Worm (Caenorhabditis elegans) whole organism, young adult: ENCODE measurements around the gene rab-14.
A peak's percentile ranks its signal among the peaks of the same experiment; 100 is the strongest.

ENCODE experiments used
- B0261.1 ChIP-seq: sonication (generic microtip); optimal IDR thresholded peaks from 2 replicates; lab custom pipeline; 2016; ENCODE audit warnings: mild to moderate bottlenecking, missing genetic modification characterization, moderate library complexity, missing compliant biosample characterization
- D2030.7 ChIP-seq: fragments of 200-800 bp; sonication (Bioruptor generic); IDR thresholded peaks from 2 replicates; pipeline ENCODE4 v1.3.6; 2022; ENCODE audit warnings: missing genetic modification reagents, missing genetic modification characterization, missing compliant biosample characterization
- F22D6.2 ChIP-seq: sonication (generic microtip); optimal IDR thresholded peaks from 2 replicates; lab custom pipeline; 2016; ENCODE audit warnings: mild to moderate bottlenecking, missing genetic modification characterization, missing compliant biosample characterization
- F23B12.7 ChIP-seq: sonication (generic microtip); optimal IDR thresholded peaks from 2 replicates; lab custom pipeline; 2017; ENCODE audit warnings: missing genetic modification characterization, mild to moderate bottlenecking, missing compliant biosample characterization, antibody characterized with exemption, moderate library complexity; ENCODE audit not compliant: insufficient read depth
- F39B2.1 ChIP-seq: fragments of 200-800 bp; sonication (Bioruptor generic); IDR thresholded peaks from 2 replicates; pipeline ENCODE4 v1.3.6; 2022; ENCODE audit warnings: missing genetic modification reagents, missing genetic modification characterization, missing compliant biosample characterization
- F55B11.4 ChIP-seq: sonication (generic microtip); optimal IDR thresholded peaks from 2 replicates; lab custom pipeline; 2016; ENCODE audit warnings: missing compliant biosample characterization, missing genetic modification characterization, borderline replicate concordance; ENCODE audit not compliant: insufficient read depth
- K12H6.12 ChIP-seq: fragments of 200-800 bp; sonication (Bioruptor generic); optimal IDR thresholded peaks from 2 replicates; lab custom pipeline; 2018; ENCODE audit warnings: mild to moderate bottlenecking, missing genetic modification characterization, missing compliant biosample characterization
- T07F8.4 ChIP-seq: sonication (generic microtip); optimal IDR thresholded peaks from 2 replicates; lab custom pipeline; 2016; ENCODE audit warnings: mild to moderate bottlenecking, missing genetic modification characterization, moderate library complexity, missing compliant biosample characterization
- Y67H2A.10 ChIP-seq: fragments of 200-800 bp; sonication (Bioruptor generic); conservative IDR thresholded peaks from 2 replicates; pipeline ENCODE4 v1.3.6; 2022; ENCODE audit warnings: missing genetic modification reagents, missing genetic modification characterization, missing compliant biosample characterization
- ZK185.1 ChIP-seq: sonication (generic microtip); optimal IDR thresholded peaks from 2 replicates; lab custom pipeline; 2016; ENCODE audit warnings: mild to moderate bottlenecking, missing genetic modification characterization, missing compliant biosample characterization; ENCODE audit not compliant: poor library complexity, severe bottlenecking
- aptf-2 ChIP-seq: fragments of 200-800 bp; sonication (Bioruptor generic); conservative IDR thresholded peaks from 2 replicates; pipeline ENCODE4 v1.3.6; 2022; ENCODE audit warnings: missing genetic modification reagents, missing genetic modification characterization, missing compliant biosample characterization
- attf-3 ChIP-seq: fragments of 200-800 bp; sonication (Bioruptor generic); conservative IDR thresholded peaks from 2 replicates; pipeline ENCODE4 v1.3.6; 2022; ENCODE audit warnings: missing genetic modification reagents, missing genetic modification characterization, missing compliant biosample characterization
- bed-1 ChIP-seq: fragments of 200-800 bp; sonication (Bioruptor generic); IDR thresholded peaks from 2 replicates; pipeline ENCODE4 v1.3.6; 2022; ENCODE audit warnings: missing genetic modification reagents, missing genetic modification characterization, missing compliant biosample characterization
- ccch-3 ChIP-seq: fragments of 200-800 bp; sonication (Bioruptor generic); optimal IDR thresholded peaks from 2 replicates; lab custom pipeline; 2018; ENCODE audit warnings: mild to moderate bottlenecking, missing genetic modification characterization, missing compliant biosample characterization
- die-1 ChIP-seq: sonication (generic microtip); optimal IDR thresholded peaks from 2 replicates; lab custom pipeline; 2016; ENCODE audit warnings: missing genotype, mild to moderate bottlenecking, missing genetic modification characterization, missing compliant biosample characterization
- dox-1 ChIP-seq: fragments of 200-800 bp; sonication (Bioruptor generic); IDR thresholded peaks from 2 replicates; pipeline ENCODE4 v1.3.6; 2022; ENCODE audit warnings: missing genetic modification reagents, missing genetic modification characterization, missing compliant biosample characterization
- dpff-1 ChIP-seq: sonication (generic microtip); optimal IDR thresholded peaks from 2 replicates; lab custom pipeline; 2017; ENCODE audit warnings: mild to moderate bottlenecking, missing genetic modification characterization, missing compliant biosample characterization
- fkh-3 ChIP-seq: sonication (generic microtip); optimal IDR thresholded peaks from 2 replicates; lab custom pipeline; 2016; ENCODE audit warnings: mild to moderate bottlenecking, missing genetic modification characterization, missing compliant biosample characterization
- hlh-26 ChIP-seq: fragments of 200-800 bp; sonication (Bioruptor generic); conservative IDR thresholded peaks from 2 replicates; pipeline ENCODE4 v1.3.6; 2022; ENCODE audit warnings: missing genetic modification reagents, missing genetic modification characterization, missing compliant biosample characterization
- hmg-20 ChIP-seq: fragments of 200-800 bp; sonication (Bioruptor generic); IDR thresholded peaks from 2 replicates; pipeline ENCODE4 v1.3.6; 2022; ENCODE audit warnings: missing genetic modification reagents, missing genetic modification characterization, missing compliant biosample characterization
- hsf-1 ChIP-seq: fragments of 200-800 bp; sonication (Bioruptor generic); IDR thresholded peaks from 2 replicates; pipeline ENCODE4 v1.3.6; 2022; ENCODE audit warnings: missing genetic modification reagents, missing genetic modification characterization, missing compliant biosample characterization
- let-526 ChIP-seq: fragments of 200-800 bp; sonication (Bioruptor generic); IDR thresholded peaks from 2 replicates; pipeline ENCODE4 v1.3.6; 2022; ENCODE audit warnings: missing genetic modification reagents, missing genetic modification characterization, missing compliant biosample characterization
- let-607 ChIP-seq, 2 experiments: fragments of 200-800 bp in 1 of 2; sonication (Bioruptor generic) in 1 of 2; sonication (generic microtip) in 1 of 2; optimal IDR thresholded peaks; 2 replicates each; lab custom pipeline; 2016 to 2018; ENCODE audit warnings: mild to moderate bottlenecking in 2 of 2, missing compliant biosample characterization in 2 of 2, missing genetic modification characterization in 2 of 2, moderate library complexity in 2 of 2, missing genotype in 1 of 2
- lin-26 ChIP-seq: fragments of 200-800 bp; sonication (Bioruptor generic); IDR thresholded peaks from 2 replicates; pipeline ENCODE4 v1.3.6; 2022; ENCODE audit warnings: missing genetic modification reagents, missing genetic modification characterization, missing compliant biosample characterization
- lin-35 ChIP-seq, 3 experiments: fragments of 150-350 bp in 2 of 3; sonication (generic microtip) in 1 of 3; optimal IDR thresholded peaks; 2 replicates each; lab custom pipeline; 2014 to 2018; ENCODE audit warnings: missing biosample characterization in 3 of 3, missing genetic modification characterization in 3 of 3, missing genetic modification reagents in 3 of 3
- lsl-1 ChIP-seq: fragments of 200-800 bp; sonication (Bioruptor generic); optimal IDR thresholded peaks from 2 replicates; lab custom pipeline; 2018; ENCODE audit warnings: mild to moderate bottlenecking, missing genetic modification characterization, moderate library complexity, missing compliant biosample characterization
- madf-3 ChIP-seq: fragments of 200-800 bp; sonication (Bioruptor generic); IDR thresholded peaks from 2 replicates; pipeline ENCODE4 v1.3.6; 2022; ENCODE audit warnings: missing genetic modification reagents, missing genetic modification characterization, missing compliant biosample characterization
- mcd-1 ChIP-seq: fragments of 200-800 bp; sonication (Bioruptor generic); IDR thresholded peaks from 2 replicates; pipeline ENCODE4 v1.3.6; 2022; ENCODE audit warnings: missing genetic modification reagents, missing genetic modification characterization, missing compliant biosample characterization
- mes-4 ChIP-seq: sonication (generic microtip); optimal IDR thresholded peaks from 2 replicates; lab custom pipeline; 2016; ENCODE audit warnings: missing genotype, missing genetic modification characterization, missing compliant biosample characterization
- nfyb-1 ChIP-seq: fragments of 200-800 bp; sonication (Bioruptor generic); IDR thresholded peaks from 2 replicates; pipeline ENCODE4 v1.3.6; 2022; ENCODE audit warnings: missing genetic modification reagents, missing genetic modification characterization, missing compliant biosample characterization
- nhr-179 ChIP-seq: sonication (generic microtip); optimal IDR thresholded peaks from 2 replicates; lab custom pipeline; 2016; ENCODE audit warnings: mild to moderate bottlenecking, missing genetic modification characterization, missing compliant biosample characterization
- nhr-80 ChIP-seq: sonication (generic microtip); optimal IDR thresholded peaks from 2 replicates; lab custom pipeline; 2016; ENCODE audit warnings: missing genetic modification characterization, missing compliant biosample characterization
- nhr-90 ChIP-seq: sonication (generic microtip); optimal IDR thresholded peaks from 2 replicates; lab custom pipeline; 2016; ENCODE audit warnings: missing genotype, mild to moderate bottlenecking, missing genetic modification characterization, missing compliant biosample characterization
- pha-4 ChIP-seq: fragments of 150-350 bp; sonication (generic microtip); optimal IDR thresholded peaks from 2 replicates; lab custom pipeline; 2014; ENCODE audit warnings: missing biosample characterization, missing genetic modification reagents, missing genetic modification characterization
- rcor-1 ChIP-seq: fragments of 200-800 bp; sonication (Bioruptor generic); IDR thresholded peaks from 2 replicates; pipeline ENCODE4 v1.3.6; 2022; ENCODE audit warnings: missing genetic modification reagents, missing genetic modification characterization, missing compliant biosample characterization
- rec-8 ChIP-seq, 2 experiments: sonication (generic microtip); optimal IDR thresholded peaks; 2 replicates each; lab custom pipeline; 2016; ENCODE audit warnings: mild to moderate bottlenecking in 2 of 2, missing genetic modification characterization in 2 of 2, missing genetic modification reagents in 2 of 2, missing genotype in 2 of 2, missing biosample characterization in 1 of 2, missing compliant biosample characterization in 1 of 2, moderate library complexity in 1 of 2
- rpc-1 ChIP-seq, 2 experiments: fragments of 150-350 bp in 1 of 2; sonication (generic microtip) in 1 of 2; optimal IDR thresholded peaks; 2 replicates each; lab custom pipeline; 2014 to 2018; ENCODE audit warnings: missing biosample characterization in 1 of 2, missing genetic modification characterization in 1 of 2, missing genetic modification reagents in 1 of 2, missing genotype in 1 of 2
- sdz-38 ChIP-seq: sonication (generic microtip); optimal IDR thresholded peaks from 2 replicates; lab custom pipeline; 2016; ENCODE audit warnings: missing genotype, missing genetic modification characterization, missing compliant biosample characterization
- snpc-3.4 ChIP-seq: sonication (generic microtip); optimal IDR thresholded peaks from 2 replicates; lab custom pipeline; 2017; ENCODE audit warnings: missing genetic modification characterization, mild to moderate bottlenecking, missing compliant biosample characterization, antibody characterized with exemption, moderate library complexity, missing genotype, missing genetic modification reagents
- snpc-4 ChIP-seq, 5 experiments: fragments of 150-350 bp in 1 of 5; sonication (generic microtip) in 4 of 5; optimal IDR thresholded peaks; 2 replicates each; lab custom pipeline; 2014 to 2018; ENCODE audit warnings: missing genetic modification characterization in 5 of 5, missing biosample characterization in 3 of 5, antibody characterized with exemption in 2 of 5, mild to moderate bottlenecking in 2 of 5, missing compliant biosample characterization in 2 of 5, missing genotype in 2 of 5, moderate library complexity in 2 of 5, missing genetic modification reagents in 1 of 5
- somi-1 ChIP-seq: fragments of 200-800 bp; sonication (Bioruptor generic); optimal IDR thresholded peaks from 2 replicates; lab custom pipeline; 2018; ENCODE audit warnings: mild to moderate bottlenecking, missing genetic modification characterization, missing compliant biosample characterization
- tbp1 ChIP-seq: fragments of 200-800 bp; sonication (Bioruptor generic); optimal IDR thresholded peaks from 2 replicates; lab custom pipeline; 2018; ENCODE audit warnings: mild to moderate bottlenecking, missing genetic modification characterization, missing compliant biosample characterization
- ztf-18 ChIP-seq: sonication (generic microtip); optimal IDR thresholded peaks from 2 replicates; lab custom pipeline; 2016; ENCODE audit warnings: missing genotype, mild to moderate bottlenecking, missing genetic modification characterization, missing compliant biosample characterization

rab-14 gene

DNA sequence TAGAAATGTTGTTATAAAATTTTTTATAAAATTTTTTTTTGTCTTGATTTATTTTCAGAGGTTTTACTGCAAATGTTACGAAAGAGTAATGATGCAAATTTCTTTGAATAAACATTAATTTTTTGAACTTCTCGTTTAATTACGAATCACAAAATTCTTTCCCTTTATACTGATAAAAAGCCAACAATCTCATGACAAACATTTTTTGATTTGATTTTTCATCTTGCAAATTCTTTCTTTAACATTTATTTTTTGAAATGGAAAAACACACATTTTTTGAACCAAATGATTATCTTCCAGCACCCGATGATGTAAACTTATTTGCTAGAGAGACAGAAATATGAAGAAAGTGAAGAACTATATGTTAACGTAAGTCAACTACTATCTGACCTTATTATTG lies 13.8 kb upstream of the rab-14 start, which contains the start of gene K09E9.1:
Gene K09E9.1, plus strand, starts transcription at position 301 of the 400 bp plus-strand sequence.
- TF ChIP-seq F22D6.2 (tag; lab: Kevin White, UChicago) (no peak), nhr-90 (tag; lab: Kevin White, UChicago) (no peak), attf-3 (GFP tag; lab: Robert Waterston, UW) (no peak), K12H6.12 (tag; lab: Kevin White, UChicago) (no peak), lsl-1 (no peak), lin-35 (GFP tag; optimal IDR thresholded peaks at IDR 0.05; lab: Kevin White, UChicago) (no peak), ccch-3 (GFP tag; lab: Kevin White, UChicago) (no peak), die-1 (tag; lab: Kevin White, UChicago) (no peak), snpc-3.4 (no peak)

DNA sequence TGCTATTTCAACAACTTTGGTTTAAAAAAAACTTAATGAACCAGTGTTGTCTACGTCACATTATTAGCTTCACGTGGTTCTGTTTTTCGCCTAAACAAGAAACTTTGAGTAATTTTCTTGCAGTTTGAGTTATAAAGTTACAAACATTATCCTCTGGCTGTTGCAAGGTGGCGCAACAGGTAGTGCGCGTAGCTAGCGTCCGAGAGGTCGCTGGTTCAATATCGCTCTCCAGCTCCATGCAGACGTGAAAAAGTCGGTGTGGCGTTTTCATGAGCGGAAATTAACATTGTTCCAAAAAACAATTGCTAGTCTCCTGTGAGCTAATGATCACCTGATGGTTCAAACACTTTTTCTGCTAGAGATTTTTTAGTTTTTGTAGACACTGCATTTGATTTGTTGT lies 12.8 kb upstream of the rab-14 start:
- no peak for TF ChIP-seq dpff-1 (tag; lab: Kevin White, UChicago)
- TF ChIP-seq dox-1 (GFP tag; lab: Robert Waterston, UW): peak; percentile 43; the same call in 1 of the 2 replicates
- TF ChIP-seq fkh-3 (tag; lab: Kevin White, UChicago): no peak
- TF ChIP-seq aptf-2 (GFP tag; lab: Robert Waterston, UW): no peak
- no peak for TF ChIP-seq let-526 (GFP tag; lab: Robert Waterston, UW)
- TF ChIP-seq hmg-20 (GFP tag; lab: Robert Waterston, UW): 0 out of 2 replicates have a peak, but pooled peaks have one; percentile 40
- no peak for TF ChIP-seq sdz-38 (tag; lab: Kevin White, UChicago)
- TF ChIP-seq rpc-1 (optimal IDR thresholded peaks at IDR 0.05; lab: Kevin White, UChicago): peak; percentile 63
- peak; percentile 75 for TF ChIP-seq rpc-1 (tag; optimal IDR thresholded peaks at IDR 0.05; lab: Kevin White, UChicago)
- TF ChIP-seq F23B12.7: no peak
- TF ChIP-seq madf-3 (GFP tag; lab: Robert Waterston, UW): 0 out of 2 replicates have a peak, but pooled peaks have one; percentile 17
- no peak for TF ChIP-seq Y67H2A.10 (GFP tag; lab: Robert Waterston, UW)
- peak; percentile 80 for TF ChIP-seq tbp1
- no peak for TF ChIP-seq bed-1 (GFP tag; lab: Robert Waterston, UW)
- TF ChIP-seq let-607 (tag; optimal IDR thresholded peaks at IDR 0.05; lab: Kevin White, UChicago): peak; percentile 31 to 50
- TF ChIP-seq nfyb-1 (GFP tag; lab: Robert Waterston, UW): no peak
- no peak for TF ChIP-seq D2030.7 (GFP tag; lab: Robert Waterston, UW)
- TF ChIP-seq nhr-179: peak; percentile 29
- TF ChIP-seq somi-1 (GFP tag; lab: Kevin White, UChicago): no peak
- peak; percentile 63 for TF ChIP-seq B0261.1 (tag; lab: Kevin White, UChicago)
- TF ChIP-seq snpc-4 (GFP tag; optimal IDR thresholded peaks at IDR 0.05; lab: Kevin White, UChicago): no peak
- TF ChIP-seq snpc-4 (tag; optimal IDR thresholded peaks at IDR 0.05; lab: Kevin White, UChicago): peak in 3 of 4 experiments; percentile 29 to 67 (median 44)
- peak; percentile 47 for TF ChIP-seq ZK185.1
- no peak for TF ChIP-seq ccch-3 (GFP tag; lab: Kevin White, UChicago)
- no peak for TF ChIP-seq F39B2.1
- no peak for TF ChIP-seq hsf-1
- peak; percentile 12 for TF ChIP-seq ztf-18 (tag; lab: Kevin White, UChicago)
- peak; percentile 29 for TF ChIP-seq nhr-80 (tag; lab: Kevin White, UChicago)
- TF ChIP-seq nhr-90 (tag; lab: Kevin White, UChicago): peak; percentile 39
- no peak for TF ChIP-seq snpc-3.4
- TF ChIP-seq lin-26: 0 out of 2 replicates have a peak, but pooled peaks have one; percentile 12
- no peak for TF ChIP-seq T07F8.4 (tag; lab: Kevin White, UChicago)
- TF ChIP-seq hlh-26 (GFP tag; lab: Robert Waterston, UW): no peak
- peak; percentile 22 for TF ChIP-seq die-1 (tag; lab: Kevin White, UChicago)
- TF ChIP-seq pha-4: no peak
- no peak for TF ChIP-seq F55B11.4 (tag; lab: Kevin White, UChicago)
- TF ChIP-seq rcor-1: 0 out of 2 replicates have a peak, but pooled peaks have one; percentile 18
- TF ChIP-seq mcd-1: 0 out of 2 replicates have a peak, but pooled peaks have one; percentile 17
- peak in 1 of 2 experiments; percentile 19 for TF ChIP-seq rec-8 (tag; optimal IDR thresholded peaks at IDR 0.05; lab: Kevin White, UChicago)
- TF ChIP-seq mes-4: peak; percentile 14
